Worm (Caenorhabditis elegans) whole organism, L3 larva: ENCODE measurements around the gene sur-7.
A peak's percentile ranks its signal among the peaks of the same experiment; 100 is the strongest.

Experiments used
- R02D3.7 ChIP-seq: fragments of 150-350 bp; optimal IDR thresholded peaks from 2 replicates; lab custom pipeline; 2014; ENCODE audit warnings: missing biosample characterization, missing genetic modification characterization
- ZK546.5 ChIP-seq: sonication (generic microtip); optimal IDR thresholded peaks from 2 replicates; lab custom pipeline; 2017; ENCODE audit warnings: missing biosample characterization, missing genetic modification characterization
- aly-2 ChIP-seq: fragments of 150-350 bp; optimal IDR thresholded peaks from 2 replicates; lab custom pipeline; 2014; ENCODE audit warnings: missing biosample characterization, missing genetic modification characterization
- ama-1 ChIP-seq: fragments of 150-350 bp; optimal IDR thresholded peaks from 2 replicates; lab custom pipeline; 2018
- ceh-16 ChIP-seq: sonication (generic microtip); optimal IDR thresholded peaks from 2 replicates; lab custom pipeline; 2017; ENCODE audit warnings: missing biosample characterization, missing genetic modification characterization
- ceh-28 ChIP-seq: fragments of 150-350 bp; optimal IDR thresholded peaks from 2 replicates; lab custom pipeline; 2014; ENCODE audit warnings: missing biosample characterization, missing genetic modification reagents, missing genetic modification characterization
- ceh-82 ChIP-seq: fragments of 150-350 bp; optimal IDR thresholded peaks from 2 replicates; lab custom pipeline; 2014; ENCODE audit warnings: missing biosample characterization, missing genetic modification characterization
- ceh-9 ChIP-seq: sonication (generic microtip); optimal IDR thresholded peaks from 2 replicates; lab custom pipeline; 2018; ENCODE audit warnings: missing biosample characterization, missing genetic modification characterization
- daf-12 ChIP-seq: fragments of 150-350 bp; optimal IDR thresholded peaks from 2 replicates; lab custom pipeline; 2014; ENCODE audit warnings: missing biosample characterization, missing genetic modification reagents, missing genetic modification characterization
- egl-27 ChIP-seq: sonication (generic microtip); optimal IDR thresholded peaks from 4 replicates; lab custom pipeline; 2017; ENCODE audit warnings: missing biosample characterization, missing genetic modification reagents, missing genetic modification characterization
- egl-5 ChIP-seq: fragments of 150-350 bp; optimal IDR thresholded peaks from 2 replicates; lab custom pipeline; 2017; ENCODE audit warnings: missing biosample characterization, missing genetic modification reagents, missing genetic modification characterization, inconsistent platforms
- elt-1 ChIP-seq: fragments of 150-350 bp; optimal IDR thresholded peaks from 2 replicates; lab custom pipeline; 2014; ENCODE audit warnings: missing biosample characterization, missing genetic modification characterization
- elt-2 ChIP-seq: sonication (generic microtip); optimal IDR thresholded peaks from 2 replicates; lab custom pipeline; 2016; ENCODE audit warnings: missing genetic modification reagents, mild to moderate bottlenecking, missing genetic modification characterization, missing compliant biosample characterization
- elt-3 ChIP-seq, 3 experiments: fragments of 150-350 bp in 1 of 3; sonication (generic microtip) in 2 of 3; optimal IDR thresholded peaks; 2 replicates in 2 of 3; 4 replicates in 1 of 3; lab custom pipeline; 2014 to 2017; ENCODE audit warnings: missing biosample characterization in 3 of 3, missing genetic modification characterization in 3 of 3
- eor-1 ChIP-seq, 2 experiments: fragments of 150-350 bp; optimal IDR thresholded peaks; 2 replicates each; lab custom pipeline; 2014 to 2018; ENCODE audit warnings: missing biosample characterization in 2 of 2, missing genetic modification characterization in 2 of 2
- fkh-10 ChIP-seq: sonication (generic microtip); optimal IDR thresholded peaks from 2 replicates; lab custom pipeline; 2017; ENCODE audit warnings: missing biosample characterization, missing genetic modification reagents, missing genetic modification characterization
- fkh-2 ChIP-seq: fragments of 150-350 bp; optimal IDR thresholded peaks from 2 replicates; lab custom pipeline; 2014; ENCODE audit warnings: missing biosample characterization, missing genetic modification reagents, missing genetic modification characterization
- fos-1 ChIP-seq: fragments of 150-350 bp; optimal IDR thresholded peaks from 2 replicates; lab custom pipeline; 2014; ENCODE audit warnings: missing biosample characterization, missing genetic modification characterization
- hmg-11 ChIP-seq: sonication (generic microtip); optimal IDR thresholded peaks from 2 replicates; lab custom pipeline; 2016; ENCODE audit warnings: missing genetic modification characterization, missing compliant biosample characterization
- jun-1 ChIP-seq: fragments of 150-350 bp; optimal IDR thresholded peaks from 2 replicates; lab custom pipeline; 2014; ENCODE audit warnings: missing biosample characterization, missing genetic modification reagents, missing genetic modification characterization
- lin-15B ChIP-seq: fragments of 150-350 bp; optimal IDR thresholded peaks from 2 replicates; lab custom pipeline; 2014; ENCODE audit warnings: missing biosample characterization, missing genetic modification characterization
- lin-39 ChIP-seq: fragments of 150-350 bp; optimal IDR thresholded peaks from 2 replicates; lab custom pipeline; 2018; ENCODE audit warnings: missing biosample characterization, missing genetic modification reagents, missing genetic modification characterization
- lsy-12 ChIP-seq: sonication (generic microtip); optimal IDR thresholded peaks from 2 replicates; lab custom pipeline; 2016; ENCODE audit warnings: mild to moderate bottlenecking, missing genetic modification characterization, missing compliant biosample characterization
- mdl-1 ChIP-seq: fragments of 150-350 bp; optimal IDR thresholded peaks from 2 replicates; lab custom pipeline; 2014; ENCODE audit warnings: missing biosample characterization, missing genetic modification characterization
- mml-1 ChIP-seq: fragments of 150-350 bp; sonication (generic microtip); optimal IDR thresholded peaks from 3 replicates; lab custom pipeline; 2014; ENCODE audit warnings: missing biosample characterization, missing genetic modification characterization
- nfya-1 ChIP-seq: sonication (generic microtip); optimal IDR thresholded peaks from 2 replicates; lab custom pipeline; 2017; ENCODE audit warnings: missing genetic modification characterization, mild to moderate bottlenecking, missing compliant biosample characterization, antibody characterized with exemption, moderate library complexity; ENCODE audit not compliant: insufficient read depth
- nhr-11 ChIP-seq: fragments of 150-350 bp; optimal IDR thresholded peaks from 2 replicates; lab custom pipeline; 2014; ENCODE audit warnings: missing biosample characterization, missing genetic modification characterization
- nhr-12 ChIP-seq: fragments of 150-350 bp; optimal IDR thresholded peaks from 2 replicates; lab custom pipeline; 2014; ENCODE audit warnings: missing biosample characterization, missing genetic modification characterization
- nhr-23 ChIP-seq: fragments of 150-350 bp; optimal IDR thresholded peaks from 2 replicates; lab custom pipeline; 2014; ENCODE audit warnings: missing biosample characterization, missing genetic modification reagents, missing genetic modification characterization
- nhr-237 ChIP-seq: fragments of 150-350 bp; optimal IDR thresholded peaks from 2 replicates; lab custom pipeline; 2014; ENCODE audit warnings: missing biosample characterization, missing genetic modification characterization
- nhr-25 ChIP-seq: sonication (generic microtip); optimal IDR thresholded peaks from 2 replicates; lab custom pipeline; 2017; ENCODE audit warnings: missing biosample characterization, missing genetic modification characterization
- nhr-43 ChIP-seq: sonication (generic microtip); optimal IDR thresholded peaks from 2 replicates; lab custom pipeline; 2016; ENCODE audit warnings: mild to moderate bottlenecking, missing genetic modification characterization, missing compliant biosample characterization; ENCODE audit not compliant: poor library complexity, severe bottlenecking
- nhr-67 ChIP-seq: fragments of 150-350 bp; optimal IDR thresholded peaks from 2 replicates; lab custom pipeline; 2014; ENCODE audit warnings: missing biosample characterization, missing genetic modification characterization
- nhr-76 ChIP-seq: fragments of 150-350 bp; sonication (generic microtip); optimal IDR thresholded peaks from 5 replicates; lab custom pipeline; 2014; ENCODE audit warnings: missing biosample characterization, missing genetic modification characterization
- nhr-77 ChIP-seq: fragments of 150-350 bp; optimal IDR thresholded peaks from 2 replicates; lab custom pipeline; 2014; ENCODE audit warnings: missing biosample characterization, missing genetic modification characterization
- pha-4 ChIP-seq: fragments of 150-350 bp; optimal IDR thresholded peaks from 2 replicates; lab custom pipeline; 2014; ENCODE audit warnings: missing biosample characterization, missing genetic modification reagents, missing genetic modification characterization
- pqm-1 ChIP-seq: fragments of 150-350 bp; optimal IDR thresholded peaks from 2 replicates; lab custom pipeline; 2017; ENCODE audit warnings: missing biosample characterization, missing genetic modification characterization, inconsistent platforms
- sea-2 ChIP-seq: fragments of 150-350 bp; sonication (generic microtip); optimal IDR thresholded peaks from 4 replicates; lab custom pipeline; 2014; ENCODE audit warnings: missing biosample characterization, missing genetic modification reagents, missing genetic modification characterization
- snpc-4 ChIP-seq: fragments of 150-350 bp; optimal IDR thresholded peaks from 2 replicates; lab custom pipeline; 2014; ENCODE audit warnings: missing biosample characterization, missing genetic modification characterization
- tbx-2 ChIP-seq: sonication (generic microtip); optimal IDR thresholded peaks from 2 replicates; lab custom pipeline; 2016; ENCODE audit warnings: mild to moderate bottlenecking, missing genetic modification characterization, missing compliant biosample characterization
- unc-39 ChIP-seq: sonication (generic microtip); optimal IDR thresholded peaks from 4 replicates; lab custom pipeline; 2017; ENCODE audit warnings: missing biosample characterization, missing genetic modification characterization
- unc-62 ChIP-seq: fragments of 150-350 bp; sonication (generic microtip); optimal IDR thresholded peaks from 4 replicates; lab custom pipeline; 2014; ENCODE audit warnings: missing biosample characterization, missing genetic modification reagents, missing genetic modification characterization
- zag-1 ChIP-seq: fragments of 150-350 bp; optimal IDR thresholded peaks from 2 replicates; lab custom pipeline; 2014; ENCODE audit warnings: missing biosample characterization, missing genetic modification characterization
- ztf-11 ChIP-seq: fragments of 150-350 bp; optimal IDR thresholded peaks from 2 replicates; lab custom pipeline; 2014; ENCODE audit warnings: missing biosample characterization, missing genetic modification characterization

The sur-7 gene

ce11 chrX:16366508-16366907 lies 9.9 kb upstream of the sur-7 start:
- TF ChIP-seq tbx-2 (tag; lab: Kevin White, UChicago) (no peak), fkh-10 (peak; percentile 75), daf-12 (tag; lab: Kevin White, UChicago) (no peak), ztf-11 (tag; lab: Kevin White, UChicago) (no peak)

DNA sequence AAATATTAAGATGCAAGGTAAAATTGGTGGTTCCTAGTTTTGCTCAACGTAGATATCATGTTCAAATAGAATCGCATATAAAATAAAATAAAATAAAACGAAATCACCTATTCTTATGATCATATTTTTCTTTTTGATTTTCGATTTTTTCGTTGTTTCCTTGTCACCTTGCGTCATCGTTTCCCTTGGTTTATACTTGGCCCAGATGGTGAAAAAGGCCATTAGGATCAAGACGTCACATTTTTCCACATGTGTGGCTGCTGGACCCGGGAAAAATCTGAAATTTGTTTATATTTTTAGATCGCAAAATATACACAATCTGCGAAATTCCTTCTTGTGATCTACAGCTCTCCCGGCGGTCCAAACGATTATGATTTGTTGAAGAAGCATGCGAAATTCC lies 9.4 kb upstream of the sur-7 start, which contains the start of gene ace-1:
ace-1 (plus strand) TSS at position 301 of the 400 bp plus-strand sequence.
- TF ChIP-seq nhr-77 (tag; lab: Kevin White, UChicago) (no peak), fkh-10 (peak; percentile 32)

ce11 chrX:16368969-16369368 lies 7.4 kb upstream of the sur-7 start:
- TF ChIP-seq fkh-10 (peak; percentile 65), nhr-76 (no peak)

ce11 chrX:16369454-16369853 lies 6.9 kb upstream of the sur-7 start:
- TF ChIP-seq fkh-10 (no peak), snpc-4 (no peak), mml-1 (no peak), pqm-1 (tag; lab: Kevin White, UChicago) (no peak), nhr-43 (tag; lab: Kevin White, UChicago) (no peak), ceh-28 (no peak), aly-2 (no peak), unc-62 (GFP tag; lab: Kevin White, UChicago) (no peak), nhr-11 (no peak), lin-39 (tag; lab: Kevin White, UChicago) (no peak), ceh-16 (tag; lab: Kevin White, UChicago) (no peak), ztf-11 (tag; lab: Kevin White, UChicago) (no peak)

- TF ChIP-seq nhr-67 = no peak
- TF ChIP-seq zag-1 (tag; lab: Kevin White, UChicago) = no peak
- TF ChIP-seq elt-2 (tag; lab: Kevin White, UChicago) = peak; percentile 96
- no peak for TF ChIP-seq pha-4 (tag; lab: Kevin White, UChicago)
- no peak for TF ChIP-seq eor-1 (tag; optimal IDR thresholded peaks at IDR 0.05; lab: Kevin White, UChicago)
- TF ChIP-seq lin-15B (tag; lab: Kevin White, UChicago) = no peak
- peak; percentile 33 for TF ChIP-seq ceh-28
- no peak for TF ChIP-seq hmg-11 (tag; lab: Kevin White, UChicago)
- no peak for TF ChIP-seq snpc-4
- TF ChIP-seq nhr-77 (tag; lab: Kevin White, UChicago) = no peak
- TF ChIP-seq tbx-2 (tag; lab: Kevin White, UChicago) = peak; percentile 42
- no peak for TF ChIP-seq jun-1 (tag; lab: Kevin White, UChicago)
- TF ChIP-seq elt-1 (tag; lab: Kevin White, UChicago) = no peak
- no peak for TF ChIP-seq nhr-11
- peak; percentile 27 for TF ChIP-seq nfya-1
- TF ChIP-seq nhr-25 = no peak
- no peak for TF ChIP-seq nhr-12 (tag; lab: Kevin White, UChicago)
- TF ChIP-seq egl-5 = peak; percentile 37
- TF ChIP-seq elt-3 (tag; optimal IDR thresholded peaks at IDR 0.05; lab: Kevin White, UChicago) = peak in 2 of 3 experiments; percentile 65 to 79
- TF ChIP-seq fkh-10 = peak; percentile 5
- TF ChIP-seq nhr-43 (tag; lab: Kevin White, UChicago) = peak; percentile 87
- no peak for TF ChIP-seq sea-2 (GFP tag; lab: Kevin White, UChicago)
- no peak for TF ChIP-seq mdl-1
- peak; percentile 14 for TF ChIP-seq lsy-12 (tag; lab: Kevin White, UChicago)
- TF ChIP-seq nhr-76 = no peak
- TF ChIP-seq nhr-23 = peak; percentile 3
- TF ChIP-seq ceh-9 = no peak
- no peak for TF ChIP-seq daf-12 (tag; lab: Kevin White, UChicago)
- no peak for TF ChIP-seq ceh-82 (tag; lab: Kevin White, UChicago)
- TF ChIP-seq unc-62 (GFP tag; lab: Kevin White, UChicago) = no peak
- no peak for TF ChIP-seq ceh-16 (tag; lab: Kevin White, UChicago)
- TF ChIP-seq fos-1 (tag; lab: Kevin White, UChicago) = no peak
- no peak for TF ChIP-seq nhr-237 (tag; lab: Kevin White, UChicago)
- no peak for TF ChIP-seq lin-39 (tag; lab: Kevin White, UChicago)
- TF ChIP-seq pqm-1 (tag; lab: Kevin White, UChicago) = peak; percentile 74
- TF ChIP-seq ztf-11 (tag; lab: Kevin White, UChicago) = no peak
- no peak for TF ChIP-seq egl-27 (tag; lab: Kevin White, UChicago)
- TF ChIP-seq unc-39 = no peak
- TF ChIP-seq ZK546.5 (tag; lab: Kevin White, UChicago) = no peak
- no peak for TF ChIP-seq R02D3.7
- TF ChIP-seq aly-2 = no peak
- TF ChIP-seq ama-1 (lab: Kevin White, UChicago) = no peak
- TF ChIP-seq fkh-2 (tag; lab: Kevin White, UChicago) = no peak
Measured at ce11 chrX:16377903-16378302, 1.5 kb downstream of the sur-7 start.
